Worm (Caenorhabditis elegans) whole organism, mixed stage, embryonic: ENCODE data around the gene Y47G7B.2.

Source experiments
- M03D4.4 ChIP-seq: sonication (generic microtip); optimal IDR thresholded peaks from 2 replicates; lab custom pipeline; 2017; ENCODE audit warnings: mild to moderate bottlenecking, missing genetic modification characterization, missing compliant biosample characterization
- bed-3 ChIP-seq: fragments of 200-800 bp; sonication (Bioruptor generic); optimal IDR thresholded peaks from 3 replicates; lab custom pipeline; 2018; ENCODE audit warnings: mild to moderate bottlenecking, missing genetic modification characterization, moderate library complexity, missing compliant biosample characterization
- blmp-1 ChIP-seq: fragments of 150-350 bp; optimal IDR thresholded peaks from 2 replicates; lab custom pipeline; 2014; ENCODE audit warnings: missing biosample characterization, missing genetic modification characterization
- ceh-39 ChIP-seq: fragments of 150-350 bp; optimal IDR thresholded peaks from 2 replicates; lab custom pipeline; 2014; ENCODE audit warnings: missing biosample characterization, missing genetic modification characterization
- ceh-43 ChIP-seq: fragments of 200-800 bp; sonication (Bioruptor generic); optimal IDR thresholded peaks from 2 replicates; lab custom pipeline; 2018; ENCODE audit warnings: mild to moderate bottlenecking, missing genetic modification characterization, moderate library complexity, missing compliant biosample characterization
- ceh-83 ChIP-seq: fragments of 200-800 bp; sonication (Bioruptor generic); optimal IDR thresholded peaks from 2 replicates; lab custom pipeline; 2018; ENCODE audit warnings: mild to moderate bottlenecking, missing genetic modification characterization, missing compliant biosample characterization
- ces-1 ChIP-seq: fragments of 150-350 bp; optimal IDR thresholded peaks from 2 replicates; lab custom pipeline; 2014; ENCODE audit warnings: missing biosample characterization, missing genetic modification reagents, missing genetic modification characterization
- cnd-1 ChIP-seq: fragments of 200-800 bp; sonication (Bioruptor generic); optimal IDR thresholded peaks from 2 replicates; lab custom pipeline; 2018; ENCODE audit warnings: mild to moderate bottlenecking, missing genetic modification characterization, missing compliant biosample characterization
- drap-1 ChIP-seq: fragments of 200-800 bp; sonication (Bioruptor generic); optimal IDR thresholded peaks from 3 replicates; lab custom pipeline; 2018; ENCODE audit warnings: mild to moderate bottlenecking, missing genetic modification characterization, missing compliant biosample characterization
- elt-1 ChIP-seq: sonication (generic microtip); optimal IDR thresholded peaks from 2 replicates; lab custom pipeline; 2017; ENCODE audit warnings: missing genetic modification characterization, mild to moderate bottlenecking, missing compliant biosample characterization, antibody characterized with exemption, moderate library complexity, borderline replicate concordance; ENCODE audit not compliant: insufficient read depth
- elt-3 ChIP-seq: fragments of 150-350 bp; optimal IDR thresholded peaks from 2 replicates; lab custom pipeline; 2014; ENCODE audit warnings: missing biosample characterization, missing genetic modification characterization
- flh-1 ChIP-seq: fragments of 200-800 bp; sonication (Bioruptor generic); optimal IDR thresholded peaks from 2 replicates; lab custom pipeline; 2018; ENCODE audit warnings: mild to moderate bottlenecking, missing genetic modification characterization, moderate library complexity, missing compliant biosample characterization
- ham-2 ChIP-seq: fragments of 200-800 bp; sonication (Bioruptor generic); optimal IDR thresholded peaks from 2 replicates; lab custom pipeline; 2018; ENCODE audit warnings: mild to moderate bottlenecking, missing genetic modification characterization, missing compliant biosample characterization
- hlh-1 ChIP-seq: fragments of 150-350 bp; optimal IDR thresholded peaks from 2 replicates; lab custom pipeline; 2014; ENCODE audit warnings: missing biosample characterization, missing genetic modification reagents, missing genetic modification characterization
- lin-32 ChIP-seq: fragments of 200-800 bp; sonication (Bioruptor generic); optimal IDR thresholded peaks from 2 replicates; lab custom pipeline; 2018; ENCODE audit warnings: mild to moderate bottlenecking, missing genetic modification characterization, missing compliant biosample characterization
- mab-5 ChIP-seq: fragments of 150-350 bp; optimal IDR thresholded peaks from 2 replicates; lab custom pipeline; 2014; ENCODE audit warnings: missing biosample characterization, missing genetic modification characterization
- mep-1 ChIP-seq: fragments of 150-350 bp; optimal IDR thresholded peaks from 2 replicates; lab custom pipeline; 2017; ENCODE audit warnings: missing biosample characterization, missing genetic modification reagents, missing genetic modification characterization, inconsistent platforms
- mls-2 ChIP-seq: sonication (generic microtip); optimal IDR thresholded peaks from 2 replicates; lab custom pipeline; 2016; ENCODE audit warnings: mild to moderate bottlenecking, missing genetic modification characterization, moderate library complexity, missing compliant biosample characterization
- nhr-12 ChIP-seq: fragments of 150-350 bp; optimal IDR thresholded peaks from 2 replicates; lab custom pipeline; 2014; ENCODE audit warnings: missing biosample characterization, missing genetic modification characterization
- nhr-2 ChIP-seq: fragments of 150-350 bp; optimal IDR thresholded peaks from 2 replicates; lab custom pipeline; 2014; ENCODE audit warnings: missing biosample characterization, missing genetic modification characterization
- nhr-237 ChIP-seq: fragments of 150-350 bp; optimal IDR thresholded peaks from 2 replicates; lab custom pipeline; 2014; ENCODE audit warnings: missing biosample characterization, missing genetic modification characterization
- nhr-28 ChIP-seq: fragments of 150-350 bp; optimal IDR thresholded peaks from 2 replicates; lab custom pipeline; 2014; ENCODE audit warnings: missing biosample characterization, missing genetic modification characterization
- pha-4 ChIP-seq: fragments of 150-350 bp; optimal IDR thresholded peaks from 2 replicates; lab custom pipeline; 2018; ENCODE audit warnings: missing biosample characterization, missing genetic modification reagents, missing genetic modification characterization
- sem-2 ChIP-seq: fragments of 200-800 bp; sonication (Bioruptor generic); optimal IDR thresholded peaks from 2 replicates; lab custom pipeline; 2018; ENCODE audit warnings: mild to moderate bottlenecking, missing genetic modification characterization, missing compliant biosample characterization
- snpc-4 ChIP-seq: fragments of 150-350 bp; optimal IDR thresholded peaks from 2 replicates; lab custom pipeline; 2014; ENCODE audit warnings: missing biosample characterization, missing genetic modification characterization
- sptf-1 ChIP-seq: sonication (generic microtip); optimal IDR thresholded peaks from 2 replicates; lab custom pipeline; 2017; ENCODE audit warnings: mild to moderate bottlenecking, missing genetic modification characterization, moderate library complexity, missing compliant biosample characterization
- tbx-8 ChIP-seq: fragments of 200-800 bp; sonication (Bioruptor generic); optimal IDR thresholded peaks from 2 replicates; lab custom pipeline; 2018; ENCODE audit warnings: mild to moderate bottlenecking, missing genetic modification characterization, moderate library complexity, missing compliant biosample characterization
- unc-120 ChIP-seq: sonication (generic microtip); optimal IDR thresholded peaks from 2 replicates; lab custom pipeline; 2017; ENCODE audit warnings: missing genetic modification characterization, missing compliant biosample characterization; ENCODE audit not compliant: poor library complexity, severe bottlenecking
- unc-39 ChIP-seq: fragments of 150-350 bp; optimal IDR thresholded peaks from 2 replicates; lab custom pipeline; 2014; ENCODE audit warnings: missing biosample characterization, missing genetic modification characterization
- unc-62 ChIP-seq: fragments of 150-350 bp; optimal IDR thresholded peaks from 2 replicates; lab custom pipeline; 2014; ENCODE audit warnings: missing biosample characterization, missing genetic modification reagents, missing genetic modification characterization
- zip-8 ChIP-seq: fragments of 150-350 bp; optimal IDR thresholded peaks from 2 replicates; lab custom pipeline; 2014; ENCODE audit warnings: missing biosample characterization, missing genetic modification characterization
- ztf-11 ChIP-seq: fragments of 150-350 bp; optimal IDR thresholded peaks from 2 replicates; lab custom pipeline; 2014; ENCODE audit warnings: missing biosample characterization, missing genetic modification characterization

The Y47G7B.2 gene

DNA sequence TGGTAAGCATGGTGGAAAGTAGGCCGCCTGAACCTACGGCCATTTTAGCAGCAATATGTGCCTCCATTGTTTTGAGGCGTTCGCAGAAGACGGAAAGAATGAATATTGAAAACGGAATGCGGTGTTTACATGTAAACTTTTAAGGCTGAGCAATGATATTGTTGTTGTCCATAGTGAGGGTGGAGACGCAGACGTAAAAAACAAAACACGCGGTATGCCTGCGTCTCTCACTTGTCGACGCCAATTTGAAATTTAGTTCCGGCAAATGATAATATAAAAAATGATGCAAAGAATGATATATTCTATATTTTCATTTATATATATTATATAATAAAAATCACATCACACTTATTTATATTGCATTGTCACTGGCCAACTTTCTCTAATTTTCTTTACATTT is at the start of gene Y47G7B.2:
TSS of gene Y47G7B.2 (minus strand) at position 143 of the 400 bp plus-strand sequence.
- TF ChIP-seq elt-1 (tag; lab: Kevin White, UChicago) (no peak), nhr-28 (tag; lab: Kevin White, UChicago) (no peak), flh-1 (GFP tag; lab: Kevin White, UChicago) (no peak), bed-3 (GFP tag; lab: Kevin White, UChicago) (no peak), pha-4 (tag; lab: Kevin White, UChicago) (no peak), mls-2 (tag; lab: Kevin White, UChicago) (no peak), sptf-1 (tag; lab: Kevin White, UChicago) (no peak), mep-1 (tag; lab: Kevin White, UChicago) (no peak), ztf-11 (tag; lab: Kevin White, UChicago) (no peak)

DNA sequence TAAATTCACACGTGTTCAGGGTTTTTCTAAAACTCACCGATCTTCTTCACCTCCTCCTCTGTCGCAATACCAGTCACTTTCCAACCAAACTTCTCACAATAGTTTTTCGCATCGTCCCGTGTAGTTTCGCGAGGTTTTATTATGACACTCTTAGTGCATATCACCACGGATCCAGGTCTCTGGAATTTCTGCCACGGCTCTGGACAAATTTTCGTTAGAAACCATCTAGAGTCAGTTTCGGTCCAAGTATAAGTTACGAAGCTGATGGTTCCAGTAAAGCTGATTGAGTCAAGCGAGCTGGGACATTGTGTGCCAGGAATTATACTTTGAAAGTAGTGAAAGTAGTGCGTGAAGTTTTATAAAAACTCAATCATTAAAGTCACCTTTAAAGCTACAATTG is 48.5 kb upstream of the Y47G7B.2 start:
- no peak for TF ChIP-seq nhr-28 (tag; lab: Kevin White, UChicago)
- TF ChIP-seq nhr-12 (tag; lab: Kevin White, UChicago) = no peak
- TF ChIP-seq nhr-2 (tag; lab: Kevin White, UChicago) = no peak
- TF ChIP-seq zip-8 = no peak
- no peak for TF ChIP-seq elt-3 (tag; lab: Kevin White, UChicago)
- TF ChIP-seq sem-2 (GFP tag; lab: Kevin White, UChicago) = no peak
- TF ChIP-seq M03D4.4 (tag; lab: Kevin White, UChicago) = no peak
- TF ChIP-seq blmp-1 (tag; lab: Kevin White, UChicago) = no peak
- no peak for TF ChIP-seq tbx-8 (GFP tag; lab: Kevin White, UChicago)
- no peak for TF ChIP-seq ceh-83 (GFP tag; lab: Kevin White, UChicago)
- TF ChIP-seq cnd-1 (tag; lab: Kevin White, UChicago) = no peak
- no peak for TF ChIP-seq unc-39
- TF ChIP-seq sptf-1 (tag; lab: Kevin White, UChicago) = no peak
- no peak for TF ChIP-seq mls-2 (tag; lab: Kevin White, UChicago)

DNA sequence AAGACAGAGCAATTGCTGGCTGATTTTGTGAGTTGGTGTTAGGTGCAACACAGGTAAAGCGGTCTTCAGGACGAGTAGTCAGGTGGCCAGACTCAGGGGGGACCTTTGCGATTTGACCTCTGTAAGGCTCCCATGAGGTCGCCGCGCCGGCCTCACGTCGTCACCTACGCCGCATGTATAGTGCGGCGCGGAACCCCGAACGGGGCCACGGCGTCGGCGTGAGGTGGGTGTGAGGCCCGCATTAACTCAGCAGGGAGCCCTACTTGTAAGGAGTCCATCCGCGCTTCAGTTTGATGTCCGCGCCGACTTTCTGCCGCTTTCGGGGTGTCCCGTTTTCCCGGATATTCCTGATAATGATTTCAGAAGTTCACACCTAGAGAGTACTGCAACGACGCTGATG is 46.8 kb upstream of the Y47G7B.2 start:
- no peak for TF ChIP-seq ceh-39 (tag; lab: Kevin White, UChicago)
- TF ChIP-seq sptf-1 (tag; lab: Kevin White, UChicago) = no peak
- TF ChIP-seq ztf-11 (tag; lab: Kevin White, UChicago) = no peak
- no peak for TF ChIP-seq ham-2 (GFP tag; lab: Kevin White, UChicago)
- TF ChIP-seq unc-62 = no peak
- TF ChIP-seq snpc-4 (tag; lab: Kevin White, UChicago) = no peak
- no peak for TF ChIP-seq elt-3 (tag; lab: Kevin White, UChicago)
- TF ChIP-seq bed-3 (GFP tag; lab: Kevin White, UChicago) = no peak
- TF ChIP-seq mls-2 (tag; lab: Kevin White, UChicago) = no peak
- TF ChIP-seq pha-4 (tag; lab: Kevin White, UChicago) = no peak
- TF ChIP-seq mab-5 (tag; lab: Kevin White, UChicago) = no peak
- no peak for TF ChIP-seq nhr-237 (tag; lab: Kevin White, UChicago)
- TF ChIP-seq lin-32 = no peak
- TF ChIP-seq drap-1 (GFP tag; lab: Kevin White, UChicago) = no peak
- no peak for TF ChIP-seq nhr-28 (tag; lab: Kevin White, UChicago)
- TF ChIP-seq ceh-43 = no peak
- TF ChIP-seq mep-1 (tag; lab: Kevin White, UChicago) = no peak
- TF ChIP-seq ces-1 = no peak
- TF ChIP-seq hlh-1 = no peak
- TF ChIP-seq, all 35 proteins: peak for 0

DNA sequence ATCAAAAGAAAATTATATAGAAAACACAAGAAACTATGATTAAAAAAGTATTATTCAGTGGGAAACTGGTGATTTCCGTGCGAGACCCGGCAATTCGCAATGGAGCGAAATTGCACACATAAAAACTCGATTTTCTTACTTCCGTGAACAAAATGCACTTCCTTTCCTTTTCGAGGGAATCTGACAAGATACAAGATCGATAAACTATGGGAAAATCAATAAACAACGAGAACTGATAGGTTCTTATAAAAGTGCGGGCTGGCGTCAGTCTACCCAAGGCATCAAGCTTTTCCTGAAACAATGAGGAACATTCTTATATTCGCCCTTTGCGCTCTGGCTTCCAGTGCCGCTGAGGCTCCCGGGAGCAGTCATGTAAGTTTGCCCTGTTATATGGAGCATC is 45.2 kb upstream of the Y47G7B.2 start, which contains the start of gene F29A7.3:
TSS of gene F29A7.3 (plus strand) at position 301 of the 400 bp plus-strand sequence.
- TF ChIP-seq ztf-11 (tag; lab: Kevin White, UChicago) (no peak), cnd-1 (tag; lab: Kevin White, UChicago) (no peak), elt-1 (tag; lab: Kevin White, UChicago) (no peak), pha-4 (tag; lab: Kevin White, UChicago) (no peak), ceh-39 (tag; lab: Kevin White, UChicago) (no peak), nhr-12 (tag; lab: Kevin White, UChicago) (no peak), unc-120 (no peak), mep-1 (tag; lab: Kevin White, UChicago) (no peak), mls-2 (tag; lab: Kevin White, UChicago) (no peak), tbx-8 (GFP tag; lab: Kevin White, UChicago) (no peak), ceh-43 (no peak), sptf-1 (tag; lab: Kevin White, UChicago) (no peak), nhr-28 (tag; lab: Kevin White, UChicago) (no peak), ceh-83 (GFP tag; lab: Kevin White, UChicago) (no peak), mab-5 (tag; lab: Kevin White, UChicago) (no peak), snpc-4 (tag; lab: Kevin White, UChicago) (no peak), lin-32 (no peak)
- TF ChIP-seq, all 35 proteins: peak for 0
